Worm (Caenorhabditis elegans) whole organism, L4 larva: Measurements from ENCODE around the gene cul-1.

ENCODE experiments used
- F26F4.8 ChIP-seq: fragments of 200-800 bp; sonication (Bioruptor generic); conservative IDR thresholded peaks from 2 replicates; pipeline ENCODE4 v1.3.6; 2022; ENCODE audit warnings: missing genetic modification characterization, missing compliant biosample characterization
- F37D6.2 ChIP-seq: sonication (generic microtip); optimal IDR thresholded peaks from 2 replicates; lab custom pipeline; 2016; ENCODE audit warnings: mild to moderate bottlenecking, missing genetic modification characterization, missing compliant biosample characterization
- F49E8.2 ChIP-seq: sonication (generic microtip); optimal IDR thresholded peaks from 2 replicates; lab custom pipeline; 2016; ENCODE audit warnings: missing compliant biosample characterization, mild to moderate bottlenecking, missing genetic modification characterization, borderline replicate concordance
- T20F7.1 ChIP-seq: fragments of 200-800 bp; sonication (Bioruptor generic); optimal IDR thresholded peaks from 2 replicates; lab custom pipeline; 2018; ENCODE audit warnings: mild to moderate bottlenecking, missing genetic modification characterization, missing compliant biosample characterization
- T26A8.4 ChIP-seq: fragments of 200-800 bp; sonication (Bioruptor generic); IDR thresholded peaks from 2 replicates; pipeline ENCODE4 v1.3.6; 2022; ENCODE audit warnings: missing genetic modification characterization, missing compliant biosample characterization
- Y105C5A.15 ChIP-seq: fragments of 200-800 bp; sonication (Bioruptor generic); IDR thresholded peaks from 2 replicates; pipeline ENCODE4 v1.3.6; 2022; ENCODE audit warnings: missing genetic modification characterization, missing compliant biosample characterization
- Y48G9A.11 ChIP-seq: fragments of 200-800 bp; sonication (Bioruptor generic); IDR thresholded peaks from 2 replicates; pipeline ENCODE4 v1.3.6; 2022; ENCODE audit warnings: missing genetic modification reagents, missing genetic modification characterization, missing compliant biosample characterization
- Y75B8A.6 ChIP-seq: fragments of 200-800 bp; sonication (Bioruptor generic); IDR thresholded peaks from 2 replicates; pipeline ENCODE4 v1.3.6; 2022; ENCODE audit warnings: missing genetic modification reagents, missing genetic modification characterization, missing compliant biosample characterization
- arid-1 ChIP-seq: fragments of 200-800 bp; sonication (Bioruptor generic); conservative IDR thresholded peaks from 2 replicates; pipeline ENCODE4 v1.3.6; 2022; ENCODE audit warnings: missing genetic modification reagents, missing genetic modification characterization, missing compliant biosample characterization
- ceh-28 ChIP-seq: fragments of 150-350 bp; optimal IDR thresholded peaks from 2 replicates; lab custom pipeline; 2014; ENCODE audit warnings: missing biosample characterization, missing genetic modification reagents, missing genetic modification characterization
- ceh-44 ChIP-seq: fragments of 200-800 bp; sonication (Bioruptor generic); IDR thresholded peaks from 2 replicates; pipeline ENCODE4 v1.3.6; 2022; ENCODE audit warnings: missing genetic modification reagents, missing genetic modification characterization, missing compliant biosample characterization
- ceh-82 ChIP-seq: sonication (generic microtip); optimal IDR thresholded peaks from 2 replicates; lab custom pipeline; 2017; ENCODE audit warnings: missing biosample characterization, missing genetic modification characterization
- ctbp-1 ChIP-seq: fragments of 200-800 bp; sonication (Bioruptor generic); IDR thresholded peaks from 2 replicates; pipeline ENCODE4 v1.3.6; 2022; ENCODE audit warnings: missing genetic modification reagents, missing genetic modification characterization, missing compliant biosample characterization
- daf-8 ChIP-seq: fragments of 200-800 bp; sonication (Bioruptor generic); IDR thresholded peaks from 2 replicates; pipeline ENCODE4 v1.3.6; 2022; ENCODE audit warnings: missing genetic modification characterization, missing compliant biosample characterization
- dmd-6 ChIP-seq: fragments of 200-800 bp; sonication (Bioruptor generic); IDR thresholded peaks from 2 replicates; pipeline ENCODE4 v1.3.6; 2022; ENCODE audit warnings: missing genetic modification reagents, missing genetic modification characterization, missing compliant biosample characterization
- dmd-8 ChIP-seq: fragments of 200-800 bp; sonication (Bioruptor generic); IDR thresholded peaks from 2 replicates; pipeline ENCODE4 v1.3.6; 2022; ENCODE audit warnings: missing genetic modification characterization, missing compliant biosample characterization
- gei-8 ChIP-seq: fragments of 200-800 bp; sonication (Bioruptor generic); optimal IDR thresholded peaks from 2 replicates; lab custom pipeline; 2018; ENCODE audit warnings: mild to moderate bottlenecking, missing genetic modification characterization, missing compliant biosample characterization
- hlh-11 ChIP-seq: fragments of 200-800 bp; sonication (Bioruptor generic); optimal IDR thresholded peaks from 2 replicates; lab custom pipeline; 2018; ENCODE audit warnings: mild to moderate bottlenecking, missing genetic modification characterization, missing compliant biosample characterization
- hlh-30 ChIP-seq: sonication (generic microtip); optimal IDR thresholded peaks from 2 replicates; lab custom pipeline; 2017; ENCODE audit warnings: antibody characterized with exemption, mild to moderate bottlenecking, missing genetic modification characterization, missing compliant biosample characterization; ENCODE audit not compliant: insufficient read depth
- hmg-1.1 ChIP-seq: fragments of 200-800 bp; sonication (Bioruptor generic); IDR thresholded peaks from 2 replicates; pipeline ENCODE4 v1.3.6; 2022; ENCODE audit warnings: missing genetic modification reagents, missing genetic modification characterization, missing compliant biosample characterization
- lin-39 ChIP-seq: fragments of 150-350 bp; optimal IDR thresholded peaks from 2 replicates; lab custom pipeline; 2014; ENCODE audit warnings: missing biosample characterization, missing genetic modification reagents, missing genetic modification characterization
- madf-5 ChIP-seq, 2 experiments: fragments of 200-800 bp; sonication (Bioruptor generic); IDR thresholded peaks; 2 replicates each; pipeline ENCODE4 v1.3.6; 2022; ENCODE audit warnings: missing compliant biosample characterization in 2 of 2, missing genetic modification characterization in 2 of 2
- mxl-3 ChIP-seq: fragments of 200-800 bp; sonication (Bioruptor generic); optimal IDR thresholded peaks from 2 replicates; lab custom pipeline; 2018; ENCODE audit warnings: mild to moderate bottlenecking, missing genetic modification characterization, missing compliant biosample characterization
- nhr-102 ChIP-seq: sonication (generic microtip); optimal IDR thresholded peaks from 2 replicates; lab custom pipeline; 2016; ENCODE audit warnings: mild to moderate bottlenecking, missing genetic modification characterization, moderate library complexity, missing compliant biosample characterization
- nhr-11 ChIP-seq: fragments of 150-350 bp; optimal IDR thresholded peaks from 2 replicates; lab custom pipeline; 2014; ENCODE audit warnings: missing biosample characterization, missing genetic modification characterization
- nhr-111 ChIP-seq: fragments of 200-800 bp; sonication (Bioruptor generic); optimal IDR thresholded peaks from 2 replicates; lab custom pipeline; 2018; ENCODE audit warnings: mild to moderate bottlenecking, missing genetic modification characterization, missing compliant biosample characterization
- nhr-25 ChIP-seq: sonication (generic microtip); optimal IDR thresholded peaks from 2 replicates; lab custom pipeline; 2017; ENCODE audit warnings: missing genetic modification characterization, mild to moderate bottlenecking, missing compliant biosample characterization, antibody characterized with exemption, moderate library complexity, borderline replicate concordance; ENCODE audit not compliant: insufficient read depth
- nhr-28 ChIP-seq: fragments of 150-350 bp; optimal IDR thresholded peaks from 2 replicates; lab custom pipeline; 2014; ENCODE audit warnings: missing biosample characterization, missing genetic modification characterization
- nhr-41 ChIP-seq: fragments of 200-800 bp; sonication (Bioruptor generic); IDR thresholded peaks from 2 replicates; pipeline ENCODE4 v1.3.6; 2022; ENCODE audit warnings: missing genetic modification reagents, missing genetic modification characterization, missing compliant biosample characterization
- pha-4 ChIP-seq, 2 experiments: fragments of 150-350 bp in 1 of 2; fragments of 200-800 bp in 1 of 2; sonication (Bioruptor generic) in 1 of 2; IDR thresholded peaks in 1 of 2; optimal IDR thresholded peaks in 1 of 2; 2 replicates each; pipeline versions ENCODE4 v1.3.6 to Lab custom; 2014 to 2022; ENCODE audit warnings: missing genetic modification characterization in 2 of 2, missing genetic modification reagents in 2 of 2, missing biosample characterization in 1 of 2, missing compliant biosample characterization in 1 of 2
- pqm-1 ChIP-seq: sonication (generic microtip); optimal IDR thresholded peaks from 2 replicates; lab custom pipeline; 2017; ENCODE audit warnings: missing biosample characterization, missing genetic modification characterization
- snpc-4 ChIP-seq: fragments of 150-350 bp; optimal IDR thresholded peaks from 2 replicates; lab custom pipeline; 2014; ENCODE audit warnings: missing biosample characterization, missing genetic modification characterization
- spr-3 ChIP-seq: fragments of 200-800 bp; sonication (Bioruptor generic); optimal IDR thresholded peaks from 2 replicates; lab custom pipeline; 2018; ENCODE audit warnings: mild to moderate bottlenecking, missing genetic modification characterization, missing compliant biosample characterization
- tag-97 ChIP-seq: fragments of 200-800 bp; sonication (Bioruptor generic); IDR thresholded peaks from 2 replicates; pipeline ENCODE4 v1.3.6; 2022; ENCODE audit warnings: missing genetic modification characterization, missing compliant biosample characterization
- tra-1 ChIP-seq: fragments of 200-800 bp; sonication (Bioruptor generic); IDR thresholded peaks from 2 replicates; pipeline ENCODE4 v1.3.6; 2022; ENCODE audit warnings: missing genetic modification reagents, missing genetic modification characterization, missing compliant biosample characterization
- unc-62 ChIP-seq, 3 experiments: fragments of 150-350 bp in 1 of 3; sonication (generic microtip); optimal IDR thresholded peaks in 2 of 3; peaks in 1 of 3; 1 replicate in 1 of 3; 2 replicates in 2 of 3; lab custom pipeline; 2014 to 2017; ENCODE audit warnings: missing biosample characterization in 3 of 3, missing genetic modification characterization in 3 of 3, missing genetic modification reagents in 3 of 3, missing genotype in 1 of 3
- vab-7 ChIP-seq: fragments of 200-800 bp; sonication (Bioruptor generic); IDR thresholded peaks from 2 replicates; pipeline ENCODE4 v1.3.6; 2022; ENCODE audit warnings: missing genetic modification reagents, missing genetic modification characterization, missing compliant biosample characterization
- zag-1 ChIP-seq: fragments of 150-350 bp; optimal IDR thresholded peaks from 2 replicates; lab custom pipeline; 2014; ENCODE audit warnings: missing biosample characterization, missing genetic modification characterization
- zfp-2 ChIP-seq: sonication (generic microtip); optimal IDR thresholded peaks from 2 replicates; lab custom pipeline; 2016; ENCODE audit warnings: mild to moderate bottlenecking, missing genetic modification characterization, missing compliant biosample characterization
- ztf-7 ChIP-seq: fragments of 150-350 bp; optimal IDR thresholded peaks from 2 replicates; lab custom pipeline; 2014; ENCODE audit warnings: missing biosample characterization, missing genetic modification characterization

The cul-1 gene

ce11 chrIII:10442355-10443140 is 28.5 kb upstream of the cul-1 start, which contains the start of the genes H04D03.2 and ecps-2:
H04D03.2 (minus strand) TSS chrIII:10442405.
ecps-2 (plus strand) TSS chrIII:10443090.
- TF ChIP-seq unc-62 (GFP tag; optimal IDR thresholded peaks at IDR 0.05 in 1 of 2; lab: Kevin White, UChicago) (peak in 1 of 2 experiments; percentile 66), unc-62 (tag; optimal IDR thresholded peaks at IDR 0.05; lab: Kevin White, UChicago) (no peak), hlh-30 (tag; lab: Kevin White, UChicago) (no peak), lin-39 (tag; lab: Kevin White, UChicago) (no peak), gei-8 (GFP tag; lab: Kevin White, UChicago) (no peak), Y75B8A.6 (GFP tag; lab: Robert Waterston, UW) (no peak)

- TF ChIP-seq mxl-3 (GFP tag; lab: Kevin White, UChicago) (no peak), vab-7 (no peak), unc-62 (GFP tag; optimal IDR thresholded peaks at IDR 0.05 in 1 of 2; lab: Kevin White, UChicago) (no peak), unc-62 (tag; optimal IDR thresholded peaks at IDR 0.05; lab: Kevin White, UChicago) (no peak), Y105C5A.15 (GFP tag; lab: Robert Waterston, UW) (no peak), nhr-102 (no peak), F37D6.2 (tag; lab: Kevin White, UChicago) (no peak), nhr-11 (no peak), F26F4.8 (GFP tag; lab: Robert Waterston, UW) (no peak), dmd-8 (no peak)
- TF ChIP-seq, all 104 proteins: peak for 0
Observed at ce11 chrIII:10446730-10447129, 24.3 kb upstream of the cul-1 start, which contains the start of gene H04D03.7. H04D03.7 (minus strand) TSS chrIII:10446830.

- no peak for TF ChIP-seq F49E8.2
- no peak for TF ChIP-seq snpc-4 (tag; lab: Kevin White, UChicago)
- no peak for TF ChIP-seq F26F4.8 (GFP tag; lab: Robert Waterston, UW)
- TF ChIP-seq nhr-11 = no peak
- TF ChIP-seq Y48G9A.11 = no peak
- TF ChIP-seq zfp-2 (tag; lab: Kevin White, UChicago) = no peak
- TF ChIP-seq, all 104 proteins: peak for 0
Observed at ce11 chrIII:10451012-10451411, 20.0 kb upstream of the cul-1 start, which contains the start of gene H04D03.4. H04D03.4 (minus strand) TSS chrIII:10451112.

- peak; percentile 79 for TF ChIP-seq dmd-6 (GFP tag; lab: Robert Waterston, UW)
- TF ChIP-seq ceh-44 (GFP tag; lab: Robert Waterston, UW) = peak; percentile 80; the same call in 1 of the 2 replicates
- no peak for TF ChIP-seq nhr-41 (GFP tag; lab: Robert Waterston, UW)
- TF ChIP-seq F37D6.2 (tag; lab: Kevin White, UChicago) = peak; percentile 24
- peak; percentile 75 for TF ChIP-seq hmg-1.1 (GFP tag; lab: Robert Waterston, UW)
- no peak for TF ChIP-seq ceh-28 (tag; lab: Kevin White, UChicago)
- TF ChIP-seq ztf-7 (tag; lab: Kevin White, UChicago) = peak; percentile 43
- TF ChIP-seq hlh-11 (tag; lab: Kevin White, UChicago) = peak; percentile 70
- TF ChIP-seq nhr-25 = peak; percentile 28
- TF ChIP-seq pqm-1 (tag; lab: Kevin White, UChicago) = no peak
- peak; percentile 60 for TF ChIP-seq T26A8.4 (GFP tag; lab: Robert Waterston, UW)
- no peak for TF ChIP-seq tag-97 (GFP tag; lab: Robert Waterston, UW)
- no peak for TF ChIP-seq ceh-82 (tag; lab: Kevin White, UChicago)
- TF ChIP-seq spr-3 = no peak
- TF ChIP-seq dmd-8 = no peak
- TF ChIP-seq pha-4 (GFP tag; IDR thresholded peaks at IDR 0.05; lab: Robert Waterston, UW) = 0 out of 2 replicates have a peak, but pooled peaks have one; percentile 74
- TF ChIP-seq pha-4 (tag; optimal IDR thresholded peaks at IDR 0.05; lab: Kevin White, UChicago) = peak; percentile 79
- no peak for TF ChIP-seq T20F7.1 (GFP tag; lab: Kevin White, UChicago)
- no peak for TF ChIP-seq ctbp-1 (GFP tag; lab: Robert Waterston, UW)
- TF ChIP-seq madf-5 (GFP tag; IDR thresholded peaks at IDR 0.05; lab: Robert Waterston, UW) = no peak; a peak in 1 of 4 replicates
- TF ChIP-seq Y105C5A.15 (GFP tag; lab: Robert Waterston, UW) = no peak
- TF ChIP-seq Y75B8A.6 (GFP tag; lab: Robert Waterston, UW) = no peak
- TF ChIP-seq zag-1 = no peak
- TF ChIP-seq nhr-111 (GFP tag; lab: Kevin White, UChicago) = no peak
- TF ChIP-seq arid-1 = peak; percentile 86
- no peak for TF ChIP-seq daf-8 (GFP tag; lab: Robert Waterston, UW)
- TF ChIP-seq nhr-28 (tag; lab: Kevin White, UChicago) = peak; percentile 71
- TF ChIP-seq tra-1 (GFP tag; lab: Robert Waterston, UW) = peak; percentile 90
Observed at ce11 chrIII:10460427-10461163, 10.4 kb upstream of the cul-1 start, which contains the start of gene ecps-1. ecps-1 (minus strand) TSS chrIII:10460551.
